Worm (Caenorhabditis elegans) whole organism, L4/young adult: ENCODE measurements around the gene F55F10.1.

ENCODE experiments used
- W03F9.2 ChIP-seq: fragments of 150-350 bp; optimal IDR thresholded peaks from 2 replicates; lab custom pipeline; 2014; ENCODE audit warnings: missing biosample characterization, missing genetic modification characterization

F55F10.1 gene

ce11 chrIV:4434441-4435084 is 73.9 kb downstream of the F55F10.1 start, which contains the start of the genes R08C7.8 and R08C7.4:
Gene R08C7.8 (minus strand): TSS chrIV:4434541.
Gene R08C7.4 (plus strand): TSS chrIV:4435034.
- no peak for TF ChIP-seq W03F9.2 (tag; lab: Kevin White, UChicago)
